Fruit fly (Drosophila melanogaster) Kc167 (cell line): ENCODE results near the gene CG5382.

Experiments used
- Myc ChIP-seq: fragments of >200 bp; optimal IDR thresholded peaks from 2 replicates; lab custom pipeline; 2017; ENCODE audit warnings: missing external identifiers
- Sin3A ChIP-seq: fragments of >200 bp; optimal IDR thresholded peaks from 2 replicates; lab custom pipeline; 2018; ENCODE audit warnings: missing external identifiers
- h ChIP-seq: fragments of >200 bp; optimal IDR thresholded peaks from 3 replicates; lab custom pipeline; 2018; ENCODE audit warnings: missing external identifiers
- insv ChIP-seq: fragments of >200 bp; optimal IDR thresholded peaks from 3 replicates; lab custom pipeline; 2018; ENCODE audit warnings: missing external identifiers
- psq ChIP-seq: fragments of >200 bp; optimal IDR thresholded peaks from 2 replicates; lab custom pipeline; 2017; ENCODE audit warnings: missing external identifiers
- ttk ChIP-seq: sonication (Bioruptor generic); optimal IDR thresholded peaks from 2 replicates; lab custom pipeline; 2017; ENCODE audit warnings: missing external identifiers

The CG5382 gene

dm6 chr3R:22330512-22331119, 35.2 kb downstream of the CG5382 start, which contains the start of gene CG33721:
CG33721 (plus strand) TSS chr3R:22331069.
- TF ChIP-seq ttk (lab: Kevin White, UChicago), result no peak
- TF ChIP-seq insv (lab: Kevin White, UChicago), result no peak

- no peak for TF ChIP-seq h (lab: Kevin White, UChicago)
- TF ChIP-seq ttk (lab: Kevin White, UChicago), result no peak
- TF ChIP-seq Sin3A, result no peak
- TF ChIP-seq Myc, result no peak
- no peak for TF ChIP-seq psq (lab: Kevin White, UChicago)
- no peak for TF ChIP-seq insv (lab: Kevin White, UChicago)
These were observed 37.0 kb downstream of the CG5382 start, which contains the start of gene CG7080 for dm6 chr3R:22328665-22329350. CG7080 (plus strand) TSS chr3R:22329300.

- TF ChIP-seq insv (lab: Kevin White, UChicago), result no peak
- TF ChIP-seq Myc, result no peak
- no peak for TF ChIP-seq Sin3A
These were observed 41.0 kb downstream of the CG5382 start for dm6 chr3R:22324736-22325135.

- TF ChIP-seq h (lab: Kevin White, UChicago) (no peak), psq (lab: Kevin White, UChicago) (no peak), ttk (lab: Kevin White, UChicago) (no peak), insv (lab: Kevin White, UChicago) (no peak), Sin3A (no peak), Myc (no peak)
These were observed 41.8 kb downstream of the CG5382 start, which contains the start of gene CG34377 for dm6 chr3R:22323994-22324393. CG34377 (minus strand) TSS chr3R:22324094.
